Worm (Caenorhabditis elegans): Measurements from ENCODE around the gene sas-7.

- TF ChIP-seq nhr-25 (tag; optimal IDR thresholded peaks at IDR 0.05), result no peak
- no peak for TF ChIP-seq mab-5 (tag; optimal IDR thresholded peaks at IDR 0.05)
- TF ChIP-seq sma-9 (GFP tag; optimal IDR thresholded peaks at IDR 0.05), result no peak
- no peak for TF ChIP-seq sma-9 (tag; optimal IDR thresholded peaks at IDR 0.05)
These were observed 9.8 kb upstream of the sas-7 start, which contains the start of gene T07A5.7 for ce11 chrIII:10311016-10311415.
